Fruit fly (Drosophila melanogaster): ENCODE measurements around the gene cocoon.

DNA sequence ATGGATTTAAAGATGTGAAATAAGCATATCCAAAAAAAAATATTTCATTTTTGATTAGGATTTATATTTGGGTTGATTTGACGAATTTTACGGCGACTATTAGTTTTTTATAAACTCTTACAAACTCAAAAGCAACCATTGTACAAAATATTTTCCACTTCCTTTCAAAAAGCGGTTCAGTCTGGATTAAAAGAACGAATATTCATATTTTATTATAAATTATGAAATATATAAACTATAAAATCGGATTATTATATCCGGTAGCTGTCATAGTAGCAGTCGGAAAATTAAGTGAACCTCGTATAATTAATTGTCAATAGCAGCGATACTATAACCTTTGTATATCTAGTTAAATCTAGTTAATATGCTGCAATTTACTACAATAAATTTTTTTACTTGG is 21.5 kb upstream of the cocoon start, which contains the start of gene CG12355:
- no peak for TF ChIP-seq Hr83 (GFP tag; optimal IDR thresholded peaks at IDR 0.05; ENCODE audit: poor library complexity, severe bottlenecking)
- TF ChIP-seq Abd-B (GFP tag; optimal IDR thresholded peaks at IDR 0.05), result no peak
- no peak for TF ChIP-seq usp (GFP tag; optimal IDR thresholded peaks at IDR 0.05)
- no peak for TF ChIP-seq sv (GFP tag; optimal IDR thresholded peaks at IDR 0.05)
- TF ChIP-seq N (GFP tag; optimal IDR thresholded peaks at IDR 0.05), result no peak
- TF ChIP-seq OdsH (GFP tag; optimal IDR thresholded peaks at IDR 0.05), result no peak
- no peak for TF ChIP-seq woc (GFP tag; optimal IDR thresholded peaks at IDR 0.05)
- TF ChIP-seq lola (GFP tag; optimal IDR thresholded peaks at IDR 0.05), result no peak
- TF ChIP-seq Vsx2 (GFP tag; optimal IDR thresholded peaks at IDR 0.05; ENCODE audit: partially characterized antibody), result no peak
- TF ChIP-seq sage (GFP tag; optimal IDR thresholded peaks at IDR 0.05), result no peak

Data from whole organism, wandering third instar larva.